Worm (Caenorhabditis elegans) whole organism, mixed stage, embryonic: ENCODE data around the gene cls-1.

Source experiments
- M03D4.4 ChIP-seq: sonication (generic microtip); optimal IDR thresholded peaks from 2 replicates; lab custom pipeline; 2017; ENCODE audit warnings: mild to moderate bottlenecking, missing genetic modification characterization, missing compliant biosample characterization
- blmp-1 ChIP-seq: fragments of 150-350 bp; optimal IDR thresholded peaks from 2 replicates; lab custom pipeline; 2014; ENCODE audit warnings: missing biosample characterization, missing genetic modification characterization
- ces-1 ChIP-seq: fragments of 150-350 bp; optimal IDR thresholded peaks from 2 replicates; lab custom pipeline; 2014; ENCODE audit warnings: missing biosample characterization, missing genetic modification reagents, missing genetic modification characterization
- elt-3 ChIP-seq: fragments of 150-350 bp; optimal IDR thresholded peaks from 2 replicates; lab custom pipeline; 2014; ENCODE audit warnings: missing biosample characterization, missing genetic modification characterization
- hlh-1 ChIP-seq: fragments of 150-350 bp; optimal IDR thresholded peaks from 2 replicates; lab custom pipeline; 2014; ENCODE audit warnings: missing biosample characterization, missing genetic modification reagents, missing genetic modification characterization
- lin-13 ChIP-seq: fragments of 150-350 bp; optimal IDR thresholded peaks from 2 replicates; lab custom pipeline; 2014; ENCODE audit warnings: missing biosample characterization, missing genetic modification characterization
- lsy-2 ChIP-seq: fragments of 150-350 bp; optimal IDR thresholded peaks from 2 replicates; lab custom pipeline; 2014; ENCODE audit warnings: missing biosample characterization, missing genetic modification characterization
- mab-5 ChIP-seq: fragments of 150-350 bp; optimal IDR thresholded peaks from 2 replicates; lab custom pipeline; 2014; ENCODE audit warnings: missing biosample characterization, missing genetic modification characterization
- nhr-237 ChIP-seq: fragments of 150-350 bp; optimal IDR thresholded peaks from 2 replicates; lab custom pipeline; 2014; ENCODE audit warnings: missing biosample characterization, missing genetic modification characterization
- nhr-28 ChIP-seq: fragments of 150-350 bp; optimal IDR thresholded peaks from 2 replicates; lab custom pipeline; 2014; ENCODE audit warnings: missing biosample characterization, missing genetic modification characterization
- nhr-76 ChIP-seq: sonication (generic microtip); optimal IDR thresholded peaks from 2 replicates; lab custom pipeline; 2017; ENCODE audit warnings: missing biosample characterization, missing genetic modification characterization
- pha-4 ChIP-seq: fragments of 150-350 bp; optimal IDR thresholded peaks from 2 replicates; lab custom pipeline; 2018; ENCODE audit warnings: missing biosample characterization, missing genetic modification reagents, missing genetic modification characterization
- ztf-11 ChIP-seq: fragments of 150-350 bp; optimal IDR thresholded peaks from 2 replicates; lab custom pipeline; 2014; ENCODE audit warnings: missing biosample characterization, missing genetic modification characterization

DNA sequence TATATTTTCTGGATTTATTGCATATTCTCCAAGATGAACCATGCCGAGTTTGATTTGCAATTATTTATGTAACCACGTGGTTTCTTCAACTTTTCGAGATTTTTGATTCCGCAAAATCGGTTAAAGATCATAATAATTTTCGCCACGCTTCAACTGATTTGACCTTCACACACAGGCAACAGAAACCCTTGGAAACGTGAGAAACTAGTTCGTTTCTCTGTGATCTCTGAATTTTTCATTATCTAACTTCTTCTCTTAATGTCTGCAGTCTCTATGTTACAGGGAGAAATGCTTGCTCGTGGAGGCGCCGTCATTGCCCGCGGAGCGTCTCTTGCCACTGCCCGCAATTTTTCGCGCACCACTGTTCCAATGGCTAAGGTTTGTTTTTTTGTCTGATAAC lies 42.6 kb upstream of the cls-1 start, which contains the start of gene fum-1:
- TF ChIP-seq hlh-1 (tag; lab: Kevin White, UChicago) (no peak), nhr-28 (tag; lab: Kevin White, UChicago) (no peak), elt-3 (tag; lab: Kevin White, UChicago) (no peak), lin-13 (tag; lab: Kevin White, UChicago) (no peak), nhr-237 (peak; percentile 6), lsy-2 (tag; lab: Kevin White, UChicago) (no peak), mab-5 (no peak), pha-4 (tag; lab: Kevin White, UChicago) (no peak), ces-1 (no peak), ztf-11 (no peak), M03D4.4 (tag; lab: Kevin White, UChicago) (no peak), blmp-1 (tag; lab: Kevin White, UChicago) (no peak), nhr-76 (tag; lab: Kevin White, UChicago) (no peak)
